Worm (Caenorhabditis elegans) whole organism, young adult: Measurements from ENCODE around the gene let-767.

ENCODE experiments used
- F10E7.11 ChIP-seq: sonication (generic microtip); optimal IDR thresholded peaks from 2 replicates; lab custom pipeline; 2017; ENCODE audit warnings: mild to moderate bottlenecking, missing genetic modification characterization, moderate library complexity, missing compliant biosample characterization
- Y95B8A.8 ChIP-seq: fragments of 200-800 bp; sonication (Bioruptor generic); IDR thresholded peaks from 2 replicates; pipeline ENCODE4 v1.3.6; 2022; ENCODE audit warnings: missing genetic modification reagents, missing genetic modification characterization, missing compliant biosample characterization
- lin-54 ChIP-seq: fragments of 200-800 bp; sonication (Bioruptor generic); optimal IDR thresholded peaks from 2 replicates; lab custom pipeline; 2018; ENCODE audit warnings: mild to moderate bottlenecking, missing genetic modification characterization, missing compliant biosample characterization
- pha-4 ChIP-seq: fragments of 150-350 bp; sonication (generic microtip); optimal IDR thresholded peaks from 2 replicates; lab custom pipeline; 2014; ENCODE audit warnings: missing biosample characterization, missing genetic modification reagents, missing genetic modification characterization
- tbp1 ChIP-seq: fragments of 200-800 bp; sonication (Bioruptor generic); optimal IDR thresholded peaks from 2 replicates; lab custom pipeline; 2018; ENCODE audit warnings: mild to moderate bottlenecking, missing genetic modification characterization, missing compliant biosample characterization

- no peak for TF ChIP-seq lin-54
- no peak for TF ChIP-seq tbp1 (GFP tag; lab: Kevin White, UChicago)
- no peak for TF ChIP-seq pha-4
- no peak for TF ChIP-seq Y95B8A.8 (GFP tag; lab: Robert Waterston, UW)
- no peak for TF ChIP-seq F10E7.11
Observed at ce11 chrIII:6356764-6357163, 17.0 kb upstream of the let-767 start.
